Worm (Caenorhabditis elegans) whole organism, young adult: ENCODE data around the gene nep-15.

ENCODE experiments used
- B0019.2 ChIP-seq: fragments of 200-800 bp; sonication (Bioruptor generic); conservative IDR thresholded peaks from 2 replicates; pipeline ENCODE4 v1.3.6; 2022; ENCODE audit warnings: missing genetic modification reagents, missing genetic modification characterization, missing compliant biosample characterization
- B0035.1 ChIP-seq: sonication (generic microtip); optimal IDR thresholded peaks from 2 replicates; lab custom pipeline; 2016; ENCODE audit warnings: missing genetic modification characterization, mild to moderate bottlenecking, missing compliant biosample characterization, missing genotype, missing genetic modification reagents
- B0261.1 ChIP-seq: sonication (generic microtip); optimal IDR thresholded peaks from 2 replicates; lab custom pipeline; 2016; ENCODE audit warnings: mild to moderate bottlenecking, missing genetic modification characterization, moderate library complexity, missing compliant biosample characterization
- F10E7.11 ChIP-seq: sonication (generic microtip); optimal IDR thresholded peaks from 2 replicates; lab custom pipeline; 2017; ENCODE audit warnings: mild to moderate bottlenecking, missing genetic modification characterization, moderate library complexity, missing compliant biosample characterization
- F37B4.10 ChIP-seq: fragments of 200-800 bp; sonication (Bioruptor generic); IDR thresholded peaks from 2 replicates; pipeline ENCODE4 v1.3.6; 2022; ENCODE audit warnings: missing genetic modification characterization, missing compliant biosample characterization
- F55B11.4 ChIP-seq: sonication (generic microtip); optimal IDR thresholded peaks from 2 replicates; lab custom pipeline; 2016; ENCODE audit warnings: missing compliant biosample characterization, missing genetic modification characterization, borderline replicate concordance; ENCODE audit not compliant: insufficient read depth
- T07F8.4 ChIP-seq: sonication (generic microtip); optimal IDR thresholded peaks from 2 replicates; lab custom pipeline; 2016; ENCODE audit warnings: mild to moderate bottlenecking, missing genetic modification characterization, moderate library complexity, missing compliant biosample characterization
- Y79H2A.3 ChIP-seq: fragments of 200-800 bp; sonication (Bioruptor generic); conservative IDR thresholded peaks from 2 replicates; pipeline ENCODE4 v1.3.6; 2022; ENCODE audit warnings: missing genetic modification reagents, missing genetic modification characterization, missing compliant biosample characterization
- Y95B8A.8 ChIP-seq: fragments of 200-800 bp; sonication (Bioruptor generic); IDR thresholded peaks from 2 replicates; pipeline ENCODE4 v1.3.6; 2022; ENCODE audit warnings: missing genetic modification reagents, missing genetic modification characterization, missing compliant biosample characterization
- ZK185.1 ChIP-seq: sonication (generic microtip); optimal IDR thresholded peaks from 2 replicates; lab custom pipeline; 2016; ENCODE audit warnings: mild to moderate bottlenecking, missing genetic modification characterization, missing compliant biosample characterization; ENCODE audit not compliant: poor library complexity, severe bottlenecking
- akir-1 ChIP-seq: fragments of 200-800 bp; sonication (Bioruptor generic); optimal IDR thresholded peaks from 2 replicates; lab custom pipeline; 2018; ENCODE audit warnings: mild to moderate bottlenecking, missing genetic modification characterization, moderate library complexity, missing compliant biosample characterization
- aptf-3 ChIP-seq: fragments of 200-800 bp; sonication (Bioruptor generic); IDR thresholded peaks from 2 replicates; pipeline ENCODE4 v1.3.6; 2022; ENCODE audit warnings: missing genetic modification characterization, missing compliant biosample characterization
- atf-7 ChIP-seq: sonication (generic microtip); optimal IDR thresholded peaks from 2 replicates; lab custom pipeline; 2017; ENCODE audit warnings: mild to moderate bottlenecking, missing genetic modification characterization, missing compliant biosample characterization
- athp-1 ChIP-seq: sonication (generic microtip); optimal IDR thresholded peaks from 2 replicates; lab custom pipeline; 2017; ENCODE audit warnings: mild to moderate bottlenecking, missing genetic modification characterization, missing compliant biosample characterization
- attf-5 ChIP-seq: fragments of 200-800 bp; sonication (Bioruptor generic); optimal IDR thresholded peaks from 2 replicates; lab custom pipeline; 2018; ENCODE audit warnings: mild to moderate bottlenecking, missing genetic modification characterization, missing compliant biosample characterization
- attf-6 ChIP-seq: fragments of 200-800 bp; sonication (Bioruptor generic); IDR thresholded peaks from 2 replicates; pipeline ENCODE4 v1.3.6; 2022; ENCODE audit warnings: missing genetic modification reagents, missing genetic modification characterization, missing compliant biosample characterization
- ccch-3 ChIP-seq: fragments of 200-800 bp; sonication (Bioruptor generic); optimal IDR thresholded peaks from 2 replicates; lab custom pipeline; 2018; ENCODE audit warnings: mild to moderate bottlenecking, missing genetic modification characterization, missing compliant biosample characterization
- ceh-100 ChIP-seq: fragments of 200-800 bp; sonication (Bioruptor generic); IDR thresholded peaks from 2 replicates; pipeline ENCODE4 v1.3.6; 2022; ENCODE audit warnings: missing genetic modification reagents, missing genetic modification characterization, missing compliant biosample characterization
- ceh-27 ChIP-seq: fragments of 200-800 bp; sonication (Bioruptor generic); optimal IDR thresholded peaks from 2 replicates; lab custom pipeline; 2018; ENCODE audit warnings: mild to moderate bottlenecking, missing genetic modification characterization, moderate library complexity, missing compliant biosample characterization
- ceh-40 ChIP-seq: fragments of 200-800 bp; sonication (Bioruptor generic); IDR thresholded peaks from 2 replicates; pipeline ENCODE4 v1.3.6; 2022; ENCODE audit warnings: missing genetic modification characterization, missing compliant biosample characterization
- ceh-91 ChIP-seq: fragments of 200-800 bp; sonication (Bioruptor generic); IDR thresholded peaks from 2 replicates; pipeline ENCODE4 v1.3.6; 2022; ENCODE audit warnings: missing genetic modification reagents, missing genetic modification characterization, missing compliant biosample characterization
- die-1 ChIP-seq: sonication (generic microtip); optimal IDR thresholded peaks from 2 replicates; lab custom pipeline; 2016; ENCODE audit warnings: missing genotype, mild to moderate bottlenecking, missing genetic modification characterization, missing compliant biosample characterization
- dox-1 ChIP-seq: fragments of 200-800 bp; sonication (Bioruptor generic); IDR thresholded peaks from 2 replicates; pipeline ENCODE4 v1.3.6; 2022; ENCODE audit warnings: missing genetic modification reagents, missing genetic modification characterization, missing compliant biosample characterization
- dpl-1 ChIP-seq: fragments of 150-350 bp; optimal IDR thresholded peaks from 2 replicates; lab custom pipeline; 2014; ENCODE audit warnings: missing biosample characterization, missing genetic modification reagents, missing genetic modification characterization
- ekl-4 ChIP-seq: fragments of 200-800 bp; sonication (Bioruptor generic); IDR thresholded peaks from 2 replicates; pipeline ENCODE4 v1.3.6; 2022; ENCODE audit warnings: missing genetic modification reagents, missing genetic modification characterization, missing compliant biosample characterization
- ets-4 ChIP-seq: fragments of 200-800 bp; sonication (Bioruptor generic); optimal IDR thresholded peaks from 2 replicates; lab custom pipeline; 2018; ENCODE audit warnings: mild to moderate bottlenecking, missing genetic modification characterization, missing compliant biosample characterization
- gei-17 ChIP-seq: fragments of 200-800 bp; sonication (Bioruptor generic); optimal IDR thresholded peaks from 2 replicates; lab custom pipeline; 2018; ENCODE audit warnings: mild to moderate bottlenecking, missing genetic modification characterization, missing compliant biosample characterization
- lag-1 ChIP-seq: fragments of 200-800 bp; sonication (Bioruptor generic); IDR thresholded peaks from 2 replicates; pipeline ENCODE4 v1.3.6; 2022; ENCODE audit warnings: missing genetic modification reagents, missing genetic modification characterization, missing compliant biosample characterization
- lin-26 ChIP-seq: fragments of 200-800 bp; sonication (Bioruptor generic); IDR thresholded peaks from 2 replicates; pipeline ENCODE4 v1.3.6; 2022; ENCODE audit warnings: missing genetic modification reagents, missing genetic modification characterization, missing compliant biosample characterization
- lin-40 ChIP-seq: sonication (generic microtip); optimal IDR thresholded peaks from 2 replicates; lab custom pipeline; 2016; ENCODE audit warnings: missing genetic modification characterization, mild to moderate bottlenecking, missing compliant biosample characterization, missing genotype, missing genetic modification reagents
- lin-54 ChIP-seq: fragments of 200-800 bp; sonication (Bioruptor generic); optimal IDR thresholded peaks from 2 replicates; lab custom pipeline; 2018; ENCODE audit warnings: mild to moderate bottlenecking, missing genetic modification characterization, missing compliant biosample characterization
- madf-10 ChIP-seq: sonication (generic microtip); optimal IDR thresholded peaks from 2 replicates; lab custom pipeline; 2016; ENCODE audit warnings: mild to moderate bottlenecking, missing genetic modification characterization, missing compliant biosample characterization
- madf-8 ChIP-seq: fragments of 200-800 bp; sonication (Bioruptor generic); conservative IDR thresholded peaks from 2 replicates; pipeline ENCODE4 v1.3.6; 2022; ENCODE audit warnings: missing genetic modification reagents, missing genetic modification characterization, missing compliant biosample characterization
- nfya-2 ChIP-seq: fragments of 200-800 bp; sonication (Bioruptor generic); IDR thresholded peaks from 2 replicates; pipeline ENCODE4 v1.3.6; 2022; ENCODE audit warnings: missing genetic modification reagents, missing genetic modification characterization, missing compliant biosample characterization
- nfyb-1 ChIP-seq: fragments of 200-800 bp; sonication (Bioruptor generic); IDR thresholded peaks from 2 replicates; pipeline ENCODE4 v1.3.6; 2022; ENCODE audit warnings: missing genetic modification reagents, missing genetic modification characterization, missing compliant biosample characterization
- nhr-120 ChIP-seq: fragments of 200-800 bp; sonication (Bioruptor generic); IDR thresholded peaks from 2 replicates; pipeline ENCODE4 v1.3.6; 2022; ENCODE audit warnings: missing genetic modification characterization, missing compliant biosample characterization
- pbrm-1 ChIP-seq: fragments of 200-800 bp; sonication (Bioruptor generic); IDR thresholded peaks from 2 replicates; pipeline ENCODE4 v1.3.6; 2022; ENCODE audit warnings: missing genetic modification reagents, missing genetic modification characterization, missing compliant biosample characterization
- pha-4 ChIP-seq: fragments of 150-350 bp; sonication (generic microtip); optimal IDR thresholded peaks from 2 replicates; lab custom pipeline; 2014; ENCODE audit warnings: missing biosample characterization, missing genetic modification reagents, missing genetic modification characterization
- repo-1 ChIP-seq: sonication (generic microtip); optimal IDR thresholded peaks from 2 replicates; lab custom pipeline; 2017; ENCODE audit warnings: mild to moderate bottlenecking, missing genetic modification characterization, missing compliant biosample characterization
- rpc-1 ChIP-seq, 2 experiments: fragments of 150-350 bp in 1 of 2; sonication (generic microtip) in 1 of 2; optimal IDR thresholded peaks; 2 replicates each; lab custom pipeline; 2014 to 2018; ENCODE audit warnings: missing biosample characterization in 1 of 2, missing genetic modification characterization in 1 of 2, missing genetic modification reagents in 1 of 2, missing genotype in 1 of 2
- somi-1 ChIP-seq: fragments of 200-800 bp; sonication (Bioruptor generic); optimal IDR thresholded peaks from 2 replicates; lab custom pipeline; 2018; ENCODE audit warnings: mild to moderate bottlenecking, missing genetic modification characterization, missing compliant biosample characterization
- tbp1 ChIP-seq: fragments of 200-800 bp; sonication (Bioruptor generic); optimal IDR thresholded peaks from 2 replicates; lab custom pipeline; 2018; ENCODE audit warnings: mild to moderate bottlenecking, missing genetic modification characterization, missing compliant biosample characterization
- unc-130 ChIP-seq: sonication (generic microtip); optimal IDR thresholded peaks from 2 replicates; lab custom pipeline; 2016; ENCODE audit warnings: missing genetic modification reagents, missing genetic modification characterization, missing compliant biosample characterization
- zfh-2 ChIP-seq: fragments of 200-800 bp; sonication (Bioruptor generic); conservative IDR thresholded peaks from 2 replicates; pipeline ENCODE4 v1.3.6; 2022; ENCODE audit warnings: missing genetic modification reagents, missing genetic modification characterization, missing compliant biosample characterization
- ztf-25 ChIP-seq: fragments of 200-800 bp; sonication (Bioruptor generic); IDR thresholded peaks from 2 replicates; pipeline ENCODE4 v1.3.6; 2022; ENCODE audit warnings: missing genetic modification reagents, missing genetic modification characterization, missing compliant biosample characterization

The nep-15 gene

ce11 chrX:8384642-8385181, 12.7 kb downstream of the nep-15 start, which contains the start of gene F41D9.2:
Gene F41D9.2, minus strand, starts transcription at chrX:8384945.
- TF ChIP-seq zfh-2 (GFP tag; lab: Robert Waterston, UW) = peak; percentile 29; the same call in 1 of the 2 replicates
- no peak for TF ChIP-seq Y95B8A.8 (GFP tag; lab: Robert Waterston, UW)
- no peak for TF ChIP-seq madf-10

- no peak for TF ChIP-seq ets-4 (GFP tag; lab: Kevin White, UChicago)
- TF ChIP-seq dpl-1 = no peak
- peak; percentile 62 for TF ChIP-seq die-1 (tag; lab: Kevin White, UChicago)
- peak; percentile 18 for TF ChIP-seq somi-1
- no peak for TF ChIP-seq lag-1 (GFP tag; lab: Robert Waterston, UW)
- no peak for TF ChIP-seq lin-54
- TF ChIP-seq aptf-3 (GFP tag; lab: Robert Waterston, UW) = no peak
- TF ChIP-seq gei-17 = no peak
- TF ChIP-seq ceh-100 (GFP tag; lab: Robert Waterston, UW) = no peak
- TF ChIP-seq lin-40 = peak; percentile 36
- peak; percentile 43; the same call in 1 of the 2 replicates for TF ChIP-seq ekl-4
- TF ChIP-seq F10E7.11 (tag; lab: Kevin White, UChicago) = no peak
- TF ChIP-seq dox-1 (GFP tag; lab: Robert Waterston, UW) = peak; percentile 65
- no peak for TF ChIP-seq ceh-91 (GFP tag; lab: Robert Waterston, UW)
- TF ChIP-seq nhr-120 (GFP tag; lab: Robert Waterston, UW) = no peak
- no peak for TF ChIP-seq unc-130 (GFP tag; lab: Kevin White, UChicago)
- no peak for TF ChIP-seq Y79H2A.3 (GFP tag; lab: Robert Waterston, UW)
- no peak for TF ChIP-seq madf-8 (GFP tag; lab: Robert Waterston, UW)
- no peak for TF ChIP-seq attf-5
- no peak for TF ChIP-seq T07F8.4 (tag; lab: Kevin White, UChicago)
- no peak for TF ChIP-seq pha-4
- no peak for TF ChIP-seq B0019.2 (GFP tag; lab: Robert Waterston, UW)
- TF ChIP-seq zfh-2 (GFP tag; lab: Robert Waterston, UW) = no peak
- TF ChIP-seq athp-1 (tag; lab: Kevin White, UChicago) = no peak
- TF ChIP-seq B0035.1 = no peak
- peak; percentile 88 for TF ChIP-seq pbrm-1 (GFP tag; lab: Robert Waterston, UW)
- TF ChIP-seq F55B11.4 (tag; lab: Kevin White, UChicago) = no peak
- TF ChIP-seq rpc-1 (optimal IDR thresholded peaks at IDR 0.05; lab: Kevin White, UChicago) = peak; percentile 73
- peak; percentile 85 for TF ChIP-seq rpc-1 (tag; optimal IDR thresholded peaks at IDR 0.05; lab: Kevin White, UChicago)
- TF ChIP-seq nfya-2 (GFP tag; lab: Robert Waterston, UW) = no peak
- peak; percentile 67; the same call in 1 of the 2 replicates for TF ChIP-seq ztf-25 (GFP tag; lab: Robert Waterston, UW)
- peak; percentile 78; the same call in 1 of the 2 replicates for TF ChIP-seq ceh-40 (GFP tag; lab: Robert Waterston, UW)
- TF ChIP-seq lin-26 = peak; percentile 85
- TF ChIP-seq B0261.1 (tag; lab: Kevin White, UChicago) = peak; percentile 90
- TF ChIP-seq ccch-3 (GFP tag; lab: Kevin White, UChicago) = no peak
- no peak for TF ChIP-seq attf-6 (GFP tag; lab: Robert Waterston, UW)
- TF ChIP-seq atf-7 (tag; lab: Kevin White, UChicago) = no peak
- TF ChIP-seq nfyb-1 (GFP tag; lab: Robert Waterston, UW) = peak; percentile 62
- no peak for TF ChIP-seq akir-1 (GFP tag; lab: Kevin White, UChicago)
- TF ChIP-seq repo-1 (tag; lab: Kevin White, UChicago) = no peak
- peak; percentile 44 for TF ChIP-seq ZK185.1 (tag; lab: Kevin White, UChicago)
- TF ChIP-seq F37B4.10 (GFP tag; lab: Robert Waterston, UW) = no peak
- TF ChIP-seq tbp1 (GFP tag; lab: Kevin White, UChicago) = peak; percentile 95
- TF ChIP-seq ceh-27 (GFP tag; lab: Kevin White, UChicago) = no peak
Measured at ce11 chrX:8386068-8386851, 14.3 kb downstream of the nep-15 start.
